Fruit fly (Drosophila melanogaster) whole organism, embryonic: ENCODE data around the gene Spn85F.

Experiments
- ATbp ChIP-seq: fragments of 200-800 bp; sonication (Bioruptor generic); optimal IDR thresholded peaks from 2 replicates; lab custom pipeline; 2017; ENCODE audit warnings: missing biosample characterization, mild to moderate bottlenecking, missing genetic modification characterization, missing genetic modification reagents
- Ada2b ChIP-seq: fragments of 200-800 bp; sonication (Bioruptor generic); IDR thresholded peaks from 2 replicates; pipeline ENCODE4 v1.3.6; 2022; ENCODE audit warnings: missing biosample characterization, missing genetic modification characterization
- Aef1 ChIP-seq: fragments of 200-800 bp; sonication (Bioruptor generic); IDR thresholded peaks from 3 replicates; pipeline ENCODE4 v1.3.6; 2022; ENCODE audit warnings: missing biosample characterization, missing genetic modification characterization
- Antp ChIP-seq: fragments of 200-800 bp; sonication (Bioruptor generic); optimal IDR thresholded peaks from 3 replicates; lab custom pipeline; 2016; ENCODE audit warnings: missing biosample characterization, missing genetic modification characterization
- B-H1 ChIP-seq: fragments of 200-800 bp; sonication (Bioruptor generic); IDR thresholded peaks from 3 replicates; pipeline ENCODE4 v1.3.6; 2022; ENCODE audit warnings: missing biosample characterization, missing genetic modification characterization
- Bgb ChIP-seq: fragments of 200-800 bp; sonication (Bioruptor generic); IDR thresholded peaks from 2 replicates; pipeline ENCODE4 v1.3.6; 2022; ENCODE audit warnings: missing biosample characterization, missing genetic modification characterization; ENCODE audit not compliant: partially characterized antibody
- CG10654 ChIP-seq: fragments of 200-800 bp; sonication (Bioruptor generic); optimal IDR thresholded peaks from 2 replicates; lab custom pipeline; 2016; ENCODE audit warnings: missing biosample characterization, missing genetic modification characterization
- CG13296 ChIP-seq: fragments of 200-800 bp; sonication (Bioruptor generic); optimal IDR thresholded peaks from 3 replicates; lab custom pipeline; 2018; ENCODE audit warnings: missing biosample characterization, mild to moderate bottlenecking, missing genetic modification characterization
- CG13424 ChIP-seq: fragments of 200-800 bp; sonication (Bioruptor generic); optimal IDR thresholded peaks from 2 replicates; lab custom pipeline; 2019; ENCODE audit warnings: missing biosample characterization, mild to moderate bottlenecking, missing genetic modification characterization, moderate library complexity
- CG13775 ChIP-seq: fragments of 200-800 bp; sonication (Bioruptor generic); optimal IDR thresholded peaks from 3 replicates; lab custom pipeline; 2017; ENCODE audit warnings: missing biosample characterization, mild to moderate bottlenecking, missing genetic modification characterization
- CG15601 ChIP-seq: fragments of 200-800 bp; sonication (Bioruptor generic); optimal IDR thresholded peaks from 3 replicates; lab custom pipeline; 2019; ENCODE audit warnings: missing biosample characterization, mild to moderate bottlenecking, missing genetic modification characterization, moderate library complexity
- CG17328 ChIP-seq: fragments of 200-800 bp; sonication (Bioruptor generic); IDR thresholded peaks from 2 replicates; pipeline ENCODE4 v1.3.6; 2022; ENCODE audit warnings: missing biosample characterization, missing genetic modification characterization
- CG17361 ChIP-seq: fragments of 200-800 bp; sonication (Bioruptor generic); IDR thresholded peaks from 3 replicates; pipeline ENCODE4 v1.3.6; 2022; ENCODE audit warnings: missing biosample characterization, missing genetic modification characterization
- CG18262 ChIP-seq: fragments of 200-800 bp; optimal IDR thresholded peaks from 3 replicates; lab custom pipeline; 2019; ENCODE audit warnings: missing biosample characterization, mild to moderate bottlenecking, missing genetic modification characterization, moderate library complexity
- CG18764 ChIP-seq: fragments of 200-800 bp; sonication (Bioruptor generic); optimal IDR thresholded peaks from 3 replicates; lab custom pipeline; 2016; ENCODE audit warnings: missing biosample characterization, missing genetic modification characterization
- CG30020 ChIP-seq: fragments of 200-800 bp; optimal IDR thresholded peaks from 2 replicates; lab custom pipeline; 2019; ENCODE audit warnings: missing biosample characterization, mild to moderate bottlenecking, missing genetic modification characterization, moderate library complexity
- CG34376 ChIP-seq: fragments of 200-800 bp; sonication (Bioruptor generic); optimal IDR thresholded peaks from 2 replicates; lab custom pipeline; 2018; ENCODE audit warnings: missing biosample characterization, mild to moderate bottlenecking, missing genetic modification characterization
- CG5180 ChIP-seq: fragments of 200-800 bp; sonication (Bioruptor generic); optimal IDR thresholded peaks from 3 replicates; lab custom pipeline; 2017; ENCODE audit warnings: missing biosample characterization, missing genetic modification characterization, mild to moderate bottlenecking, moderate library complexity, missing genetic modification reagents
- CG6654 ChIP-seq: fragments of 200-800 bp; sonication (Bioruptor generic); optimal IDR thresholded peaks from 2 replicates; lab custom pipeline; 2017; ENCODE audit warnings: missing biosample characterization, mild to moderate bottlenecking, missing genetic modification characterization
- CG8388 ChIP-seq: fragments of 200-800 bp; sonication (Bioruptor generic); optimal IDR thresholded peaks from 2 replicates; lab custom pipeline; 2019; ENCODE audit warnings: missing biosample characterization, mild to moderate bottlenecking, missing genetic modification characterization, moderate library complexity
- Camta ChIP-seq: fragments of 200-800 bp; sonication (Bioruptor generic); optimal IDR thresholded peaks from 2 replicates; lab custom pipeline; 2016; ENCODE audit warnings: missing biosample characterization, missing genetic modification characterization
- Dad ChIP-seq: fragments of 200-800 bp; sonication (Bioruptor generic); optimal IDR thresholded peaks from 3 replicates; lab custom pipeline; 2016; ENCODE audit warnings: missing biosample characterization, missing genetic modification characterization
- Deaf1 ChIP-seq: fragments of 200-800 bp; optimal IDR thresholded peaks from 3 replicates; lab custom pipeline; 2019; ENCODE audit warnings: missing biosample characterization, mild to moderate bottlenecking, missing genetic modification characterization, moderate library complexity
- Doc3 ChIP-seq: fragments of 200-800 bp; sonication (Bioruptor generic); IDR thresholded peaks from 3 replicates; pipeline ENCODE4 v1.3.6; 2022; ENCODE audit warnings: missing biosample characterization, missing genetic modification characterization; ENCODE audit not compliant: partially characterized antibody
- Hsf ChIP-seq: fragments of 200-800 bp; sonication (Bioruptor generic); optimal IDR thresholded peaks from 3 replicates; lab custom pipeline; 2016; ENCODE audit warnings: missing biosample characterization, missing genetic modification characterization
- Kr ChIP-seq: fragments of 200-800 bp; sonication (Bioruptor generic); optimal IDR thresholded peaks from 2 replicates; lab custom pipeline; 2017; ENCODE audit warnings: missing biosample characterization, mild to moderate bottlenecking, missing genetic modification characterization
- Lhr ChIP-seq: fragments of 200-800 bp; sonication (Bioruptor generic); optimal IDR thresholded peaks from 3 replicates; lab custom pipeline; 2017; ENCODE audit warnings: mild to moderate bottlenecking, missing biosample characterization, missing genetic modification reagents, missing genetic modification characterization
- Mad ChIP-seq: fragments of 200-800 bp; sonication (Bioruptor generic); optimal IDR thresholded peaks from 2 replicates; lab custom pipeline; 2016; ENCODE audit warnings: missing biosample characterization, missing genetic modification characterization
- Optix ChIP-seq: fragments of 200-800 bp; sonication (Bioruptor generic); IDR thresholded peaks from 3 replicates; pipeline ENCODE4 v1.3.6; 2022; ENCODE audit warnings: missing biosample characterization, missing genetic modification characterization
- Pdp1 ChIP-seq, 2 experiments: fragments of 200-800 bp; sonication (Bioruptor generic); optimal IDR thresholded peaks; 3 replicates each; lab custom pipeline; 2016; ENCODE audit warnings: missing biosample characterization in 2 of 2, missing genetic modification characterization in 2 of 2, mild to moderate bottlenecking in 1 of 2, moderate library complexity in 1 of 2
- Rx ChIP-seq: fragments of 200-800 bp; sonication (Bioruptor generic); IDR thresholded peaks from 2 replicates; pipeline ENCODE4 v1.3.6; 2022; ENCODE audit warnings: missing biosample characterization, missing genetic modification characterization
- ash1 ChIP-seq: fragments of 200-800 bp; sonication (Bioruptor generic); optimal IDR thresholded peaks from 2 replicates; lab custom pipeline; 2018; ENCODE audit warnings: missing biosample characterization, mild to moderate bottlenecking, missing genetic modification characterization
- dimm ChIP-seq: fragments of 200-800 bp; sonication (Bioruptor generic); IDR thresholded peaks from 2 replicates; pipeline ENCODE4 v1.3.6; 2022; ENCODE audit warnings: missing biosample characterization, missing genetic modification characterization
- emc ChIP-seq: fragments of 200-800 bp; sonication (Bioruptor generic); optimal IDR thresholded peaks from 2 replicates; lab custom pipeline; 2016; ENCODE audit warnings: missing biosample characterization, missing genetic modification characterization
- gsb ChIP-seq: fragments of 200-800 bp; sonication (Bioruptor generic); IDR thresholded peaks from 2 replicates; pipeline ENCODE4 v1.3.6; 2022; ENCODE audit warnings: missing biosample characterization, missing genetic modification characterization
- lmd ChIP-seq: fragments of 200-800 bp; sonication (Bioruptor generic); IDR thresholded peaks from 2 replicates; pipeline ENCODE4 v1.3.6; 2022; ENCODE audit warnings: missing biosample characterization, missing genetic modification characterization
- nau ChIP-seq: fragments of 200-800 bp; sonication (Bioruptor generic); optimal IDR thresholded peaks from 3 replicates; lab custom pipeline; 2017; ENCODE audit warnings: missing biosample characterization, mild to moderate bottlenecking, missing genetic modification characterization, missing genetic modification reagents
- odd ChIP-seq: fragments of 200-800 bp; sonication (Bioruptor generic); optimal IDR thresholded peaks from 2 replicates; lab custom pipeline; 2017; ENCODE audit warnings: missing biosample characterization, mild to moderate bottlenecking, missing genetic modification characterization
- pzg ChIP-seq: fragments of 200-800 bp; sonication (Bioruptor generic); optimal IDR thresholded peaks from 3 replicates; lab custom pipeline; 2018; ENCODE audit warnings: missing biosample characterization, mild to moderate bottlenecking, missing genetic modification characterization, moderate library complexity
- ro ChIP-seq: fragments of 200-800 bp; sonication (Bioruptor generic); IDR thresholded peaks from 2 replicates; pipeline ENCODE4 v1.3.6; 2022; ENCODE audit warnings: missing biosample characterization, missing genetic modification characterization
- salm ChIP-seq: fragments of 200-800 bp; sonication (Bioruptor generic); optimal IDR thresholded peaks from 2 replicates; lab custom pipeline; 2018; ENCODE audit warnings: missing biosample characterization, mild to moderate bottlenecking, missing genetic modification characterization
- sc ChIP-seq, 3 experiments: fragments of >200 bp in 2 of 3; fragments of 200-800 bp in 1 of 3; sonication (Bioruptor generic) in 1 of 3; optimal IDR thresholded peaks; 2 replicates in 2 of 3; 3 replicates in 1 of 3; lab custom pipeline; 2017; ENCODE audit warnings: mild to moderate bottlenecking in 1 of 3, missing biosample characterization in 1 of 3, missing genetic modification characterization in 1 of 3, missing genetic modification reagents in 1 of 3
- shn ChIP-seq: fragments of 200-800 bp; sonication (Bioruptor generic); optimal IDR thresholded peaks from 3 replicates; lab custom pipeline; 2016; ENCODE audit warnings: missing biosample characterization, missing genetic modification characterization
- so ChIP-seq: fragments of 200-800 bp; sonication (Bioruptor generic); IDR thresholded peaks from 3 replicates; pipeline ENCODE4 v1.3.6; 2022; ENCODE audit warnings: missing biosample characterization, missing genetic modification characterization
- stc ChIP-seq: fragments of 200-800 bp; sonication (Bioruptor generic); IDR thresholded peaks from 2 replicates; pipeline ENCODE4 v1.3.6; 2022; ENCODE audit warnings: missing biosample characterization, missing genetic modification characterization
- tin ChIP-seq: fragments of 200-800 bp; sonication (Bioruptor generic); optimal IDR thresholded peaks from 3 replicates; lab custom pipeline; 2016; ENCODE audit warnings: missing biosample characterization, missing genetic modification characterization
- tll ChIP-seq, 2 experiments: fragments of 200-800 bp in 1 of 2; fragments of >200 bp in 1 of 2; sonication (Bioruptor generic) in 1 of 2; optimal IDR thresholded peaks; 2 replicates each; lab custom pipeline; 2017 to 2019; ENCODE audit warnings: missing biosample characterization in 2 of 2, missing genetic modification characterization in 2 of 2, mild to moderate bottlenecking in 1 of 2, moderate library complexity in 1 of 2
- toy ChIP-seq: fragments of 200-800 bp; sonication (Bioruptor generic); IDR thresholded peaks from 2 replicates; pipeline ENCODE4 v1.3.6; 2022; ENCODE audit warnings: missing biosample characterization, missing genetic modification characterization
- wor ChIP-seq: fragments of 200-800 bp; sonication (Bioruptor generic); IDR thresholded peaks from 2 replicates; pipeline ENCODE4 v1.3.6; 2022; ENCODE audit warnings: missing biosample characterization, missing genetic modification characterization

Spn85F gene

DNA sequence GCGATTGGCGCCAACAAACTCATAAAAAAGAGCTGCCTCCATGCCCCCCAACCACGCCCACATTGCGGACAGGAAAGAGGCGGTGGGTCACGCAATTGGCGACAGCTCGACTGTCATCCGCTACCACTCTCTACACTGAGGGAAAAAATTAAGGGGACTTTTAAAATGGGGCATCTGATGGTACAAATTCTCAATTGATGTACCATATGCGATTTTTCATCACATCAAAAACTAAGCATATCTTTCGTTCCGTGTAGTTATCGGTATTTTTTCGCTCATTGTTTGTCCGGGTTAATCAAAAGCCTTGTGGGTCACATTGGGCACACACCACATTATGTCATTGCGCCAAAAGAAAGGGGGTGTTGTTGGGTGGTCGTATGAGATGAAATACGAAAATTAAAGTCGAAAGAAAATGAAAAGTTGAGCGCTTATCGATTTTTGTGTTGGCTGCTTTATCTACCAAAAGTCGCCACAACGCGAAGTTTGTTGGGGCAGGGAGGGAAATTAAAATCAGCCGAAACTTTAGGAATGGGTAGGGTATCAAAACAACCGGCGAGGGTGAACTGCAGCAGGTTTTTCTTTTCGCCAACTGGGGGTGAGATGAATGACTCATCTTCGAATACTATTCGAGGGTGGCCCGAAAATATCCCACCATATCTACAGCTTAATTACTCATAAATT, 27.2 kb downstream of the Spn85F start (continued):
- TF ChIP-seq ash1 (GFP tag; lab: Kevin White, UChicago) (no peak), so (GFP tag; lab: Robert Waterston, UW) (peak; percentile 29; the same call in 1 of the 3 replicates), tll (GFP tag; optimal IDR thresholded peaks at IDR 0.05; lab: Kevin White, UChicago) (no peak), Optix (GFP tag; lab: Robert Waterston, UW) (peak; percentile 41; the same call in 1 of the 3 replicates), Deaf1 (tag; lab: Kevin White, UChicago) (no peak), CG13424 (no peak), emc (GFP tag; lab: Kevin White, UChicago) (no peak), CG15601 (no peak), pzg (GFP tag; lab: Kevin White, UChicago) (no peak), Dad (GFP tag; lab: Kevin White, UChicago) (peak; percentile 9), Rx (GFP tag; lab: Robert Waterston, UW) (no peak), CG5180 (GFP tag; lab: Kevin White, UChicago) (no peak), dimm (GFP tag; lab: Robert Waterston, UW) (no peak), Lhr (GFP tag; lab: Kevin White, UChicago) (no peak), wor (no peak), stc (GFP tag; lab: Robert Waterston, UW) (no peak), nau (GFP tag; lab: Kevin White, UChicago) (no peak), shn (GFP tag; lab: Kevin White, UChicago) (no peak), ro (GFP tag; lab: Robert Waterston, UW) (no peak), CG18262 (tag; lab: Kevin White, UChicago) (no peak), Aef1 (GFP tag; lab: Robert Waterston, UW) (0 out of 3 replicates have a peak, but pooled peaks have one; percentile 19), gsb (GFP tag; lab: Robert Waterston, UW) (no peak), CG6654 (GFP tag; lab: Kevin White, UChicago) (no peak), CG30020 (no peak), odd (GFP tag; lab: Kevin White, UChicago) (no peak), CG17361 (GFP tag; lab: Robert Waterston, UW) (no peak), Pdp1 (GFP tag; optimal IDR thresholded peaks at IDR 0.05; lab: Kevin White, UChicago) (peak in 1 of 2 experiments; percentile 30), CG17328 (peak; percentile 29; the same call in 1 of the 2 replicates), Hsf (GFP tag; lab: Kevin White, UChicago) (peak; percentile 2), Camta (GFP tag; lab: Kevin White, UChicago) (no peak), Doc3 (GFP tag; lab: Robert Waterston, UW) (no peak), B-H1 (GFP tag; lab: Robert Waterston, UW) (peak; percentile 30; the same call in 1 of the 3 replicates), CG8388 (GFP tag; lab: Kevin White, UChicago) (no peak), Bgb (GFP tag; lab: Robert Waterston, UW) (no peak), CG34376 (peak; percentile 30), Kr (GFP tag; lab: Kevin White, UChicago) (no peak), CG18764 (GFP tag; lab: Kevin White, UChicago) (no peak), Mad (GFP tag; lab: Kevin White, UChicago) (no peak), CG10654 (GFP tag; lab: Kevin White, UChicago) (no peak), Antp (GFP tag; lab: Kevin White, UChicago) (peak; percentile 32), salm (tag; lab: Kevin White, UChicago) (no peak), Ada2b (GFP tag; lab: Robert Waterston, UW) (no peak), tin (no peak), ATbp (no peak), lmd (GFP tag; lab: Robert Waterston, UW) (peak; percentile 46; the same call in 1 of the 2 replicates), sc (optimal IDR thresholded peaks at IDR 0.05; lab: Kevin White, UChicago) (no peak), sc (GFP tag; optimal IDR thresholded peaks at IDR 0.05; lab: Kevin White, UChicago) (no peak), CG13296 (GFP tag; lab: Kevin White, UChicago) (no peak), CG13775 (GFP tag; lab: Kevin White, UChicago) (peak; percentile 9), toy (GFP tag; lab: Robert Waterston, UW) (no peak)
